Worm (Caenorhabditis elegans) whole organism, L2 larva: ENCODE results near the gene chtl-1.

Experiments
- C34F6.9 ChIP-seq: fragments of 150-350 bp; optimal IDR thresholded peaks from 2 replicates; lab custom pipeline; 2014; ENCODE audit warnings: missing biosample characterization, missing genetic modification characterization
- F13H6.1 ChIP-seq: sonication (generic microtip); optimal IDR thresholded peaks from 2 replicates; lab custom pipeline; 2016; ENCODE audit warnings: missing genetic modification characterization, missing compliant biosample characterization
- Y55F3AM.14 ChIP-seq: fragments of 200-800 bp; sonication (Bioruptor generic); optimal IDR thresholded peaks from 2 replicates; lab custom pipeline; 2018; ENCODE audit warnings: mild to moderate bottlenecking, missing genetic modification characterization, missing compliant biosample characterization
- ama-1 ChIP-seq: fragments of 150-350 bp; optimal IDR thresholded peaks from 2 replicates; lab custom pipeline; 2018; ENCODE audit warnings: inconsistent platforms
- ceh-16 ChIP-seq: fragments of 150-350 bp; optimal IDR thresholded peaks from 2 replicates; lab custom pipeline; 2014; ENCODE audit warnings: missing biosample characterization, missing genetic modification characterization
- crh-2 ChIP-seq: sonication (generic microtip); optimal IDR thresholded peaks from 2 replicates; lab custom pipeline; 2017; ENCODE audit warnings: missing biosample characterization, missing genetic modification characterization
- egl-27 ChIP-seq: sonication (generic microtip); optimal IDR thresholded peaks from 3 replicates; lab custom pipeline; 2017; ENCODE audit warnings: missing biosample characterization, missing genetic modification reagents, missing genetic modification characterization
- elt-1 ChIP-seq: fragments of 150-350 bp; optimal IDR thresholded peaks from 2 replicates; lab custom pipeline; 2014; ENCODE audit warnings: missing biosample characterization, missing genetic modification characterization
- elt-3 ChIP-seq: sonication (generic microtip); optimal IDR thresholded peaks from 2 replicates; lab custom pipeline; 2017; ENCODE audit warnings: missing biosample characterization, missing genetic modification characterization
- fos-1 ChIP-seq: fragments of 150-350 bp; optimal IDR thresholded peaks from 2 replicates; lab custom pipeline; 2014; ENCODE audit warnings: missing biosample characterization, missing genetic modification characterization
- lin-11 ChIP-seq: fragments of 150-350 bp; sonication (generic microtip); optimal IDR thresholded peaks from 2 replicates; lab custom pipeline; 2014; ENCODE audit warnings: missing biosample characterization, missing genetic modification characterization, inconsistent platforms, mixed read lengths
- lin-13 ChIP-seq: fragments of 150-350 bp; optimal IDR thresholded peaks from 2 replicates; lab custom pipeline; 2014; ENCODE audit warnings: missing biosample characterization, missing genetic modification reagents, missing genetic modification characterization
- mab-5 ChIP-seq: fragments of 150-350 bp; optimal IDR thresholded peaks from 2 replicates; lab custom pipeline; 2014; ENCODE audit warnings: missing biosample characterization, missing genetic modification characterization
- mbf-1 ChIP-seq: sonication (generic microtip); optimal IDR thresholded peaks from 2 replicates; lab custom pipeline; 2017; ENCODE audit warnings: missing biosample characterization, missing genetic modification characterization
- mdl-1 ChIP-seq, 2 experiments: fragments of 150-350 bp in 1 of 2; sonication (generic microtip) in 1 of 2; optimal IDR thresholded peaks; 2 replicates each; lab custom pipeline; 2017; ENCODE audit warnings: missing biosample characterization in 2 of 2, missing genetic modification characterization in 2 of 2
- nhr-10 ChIP-seq: sonication (generic microtip); optimal IDR thresholded peaks from 2 replicates; lab custom pipeline; 2017; ENCODE audit warnings: missing biosample characterization, missing genetic modification characterization
- nhr-11 ChIP-seq: fragments of 150-350 bp; optimal IDR thresholded peaks from 2 replicates; lab custom pipeline; 2014; ENCODE audit warnings: missing biosample characterization, missing genetic modification characterization
- nhr-12 ChIP-seq: fragments of 150-350 bp; optimal IDR thresholded peaks from 2 replicates; lab custom pipeline; 2014; ENCODE audit warnings: missing biosample characterization, missing genetic modification characterization
- nhr-129 ChIP-seq: fragments of 150-350 bp; optimal IDR thresholded peaks from 2 replicates; lab custom pipeline; 2014; ENCODE audit warnings: missing biosample characterization, missing genetic modification characterization
- nhr-21 ChIP-seq: fragments of 150-350 bp; optimal IDR thresholded peaks from 2 replicates; lab custom pipeline; 2014; ENCODE audit warnings: missing biosample characterization, missing genetic modification characterization
- nhr-23 ChIP-seq: fragments of 150-350 bp; optimal IDR thresholded peaks from 2 replicates; lab custom pipeline; 2014; ENCODE audit warnings: missing biosample characterization, missing genetic modification reagents, missing genetic modification characterization
- nhr-6 ChIP-seq: fragments of 150-350 bp; optimal IDR thresholded peaks from 2 replicates; lab custom pipeline; 2014; ENCODE audit warnings: missing biosample characterization, missing genetic modification characterization
- nhr-77 ChIP-seq: fragments of 150-350 bp; optimal IDR thresholded peaks from 2 replicates; lab custom pipeline; 2014; ENCODE audit warnings: missing biosample characterization, missing genetic modification characterization
- peb-1 ChIP-seq: fragments of 150-350 bp; optimal IDR thresholded peaks from 2 replicates; lab custom pipeline; 2014; ENCODE audit warnings: missing biosample characterization, missing genetic modification characterization
- sem-4 ChIP-seq: fragments of 150-350 bp; optimal IDR thresholded peaks from 2 replicates; lab custom pipeline; 2014; ENCODE audit warnings: missing biosample characterization, missing genetic modification reagents, missing genetic modification characterization
- skn-1 ChIP-seq: sonication (generic microtip); optimal IDR thresholded peaks from 2 replicates; lab custom pipeline; 2017; ENCODE audit warnings: missing biosample characterization, missing genetic modification characterization
- sma-3 ChIP-seq: sonication (generic microtip); optimal IDR thresholded peaks from 2 replicates; lab custom pipeline; 2016; ENCODE audit warnings: missing genetic modification reagents, missing genetic modification characterization, missing compliant biosample characterization
- snpc-4 ChIP-seq: fragments of 150-350 bp; optimal IDR thresholded peaks from 2 replicates; lab custom pipeline; 2014; ENCODE audit warnings: missing biosample characterization, missing genetic modification characterization
- unc-55 ChIP-seq: fragments of 150-350 bp; sonication (generic microtip); optimal IDR thresholded peaks from 3 replicates; lab custom pipeline; 2014; ENCODE audit warnings: missing biosample characterization, missing genetic modification reagents, missing genetic modification characterization
- zag-1 ChIP-seq: fragments of 150-350 bp; optimal IDR thresholded peaks from 2 replicates; lab custom pipeline; 2014; ENCODE audit warnings: missing biosample characterization, missing genetic modification characterization
- ztf-1 ChIP-seq: fragments of 200-800 bp; sonication (Bioruptor generic); conservative IDR thresholded peaks from 2 replicates; pipeline ENCODE4 v1.3.6; 2022; ENCODE audit warnings: missing genetic modification characterization, missing compliant biosample characterization
- ztf-11 ChIP-seq: sonication (generic microtip); optimal IDR thresholded peaks from 2 replicates; lab custom pipeline; 2017; ENCODE audit warnings: missing biosample characterization, missing genetic modification characterization

Gene chtl-1

DNA sequence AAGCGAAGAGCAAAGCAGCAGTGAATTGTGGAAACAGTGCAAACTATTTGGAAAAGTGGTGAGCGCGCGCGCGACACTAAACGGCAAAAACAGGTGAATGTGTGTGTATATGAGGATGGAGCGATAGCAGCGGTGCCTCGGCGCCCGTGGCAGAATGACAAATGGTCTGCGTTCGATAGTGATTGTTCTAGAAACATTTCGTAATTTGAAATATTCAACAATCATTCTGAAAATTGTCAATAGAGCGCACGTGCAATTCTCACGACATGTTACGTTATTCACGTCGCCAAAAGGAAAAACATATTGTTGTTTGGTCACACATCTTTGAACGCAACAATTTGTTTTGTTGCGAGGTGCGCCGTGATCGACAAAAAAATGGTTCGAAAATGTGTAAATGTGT lies 8.9 kb downstream of the chtl-1 start:
- TF ChIP-seq nhr-23 (tag; lab: Kevin White, UChicago) (no peak), nhr-21 (tag; lab: Kevin White, UChicago) (no peak), ama-1 (no peak), nhr-11 (tag; lab: Kevin White, UChicago) (no peak), snpc-4 (tag; lab: Kevin White, UChicago) (no peak), mbf-1 (tag; lab: Kevin White, UChicago) (no peak), F13H6.1 (tag; lab: Kevin White, UChicago) (peak; percentile 2), unc-55 (GFP tag; lab: Kevin White, UChicago) (no peak), nhr-6 (no peak), fos-1 (tag; lab: Kevin White, UChicago) (no peak), skn-1 (tag; lab: Kevin White, UChicago) (no peak), C34F6.9 (peak; percentile 9), mdl-1 (tag; optimal IDR thresholded peaks at IDR 0.05; lab: Kevin White, UChicago) (no peak), sma-3 (GFP tag; lab: Kevin White, UChicago) (no peak), nhr-77 (tag; lab: Kevin White, UChicago) (no peak), ztf-1 (GFP tag; lab: Robert Waterston, UW) (no peak), nhr-129 (tag; lab: Kevin White, UChicago) (peak; percentile 23), ztf-11 (tag; lab: Kevin White, UChicago) (no peak), crh-2 (tag; lab: Kevin White, UChicago) (peak; percentile 41), lin-13 (GFP tag; lab: Kevin White, UChicago) (no peak), peb-1 (tag; lab: Kevin White, UChicago) (no peak), egl-27 (tag; lab: Kevin White, UChicago) (no peak), nhr-10 (no peak), lin-11 (tag; lab: Kevin White, UChicago) (peak; percentile 7), Y55F3AM.14 (no peak), elt-1 (tag; lab: Kevin White, UChicago) (no peak)
- TF ChIP-seq, all 48 proteins: peak for 5

DNA sequence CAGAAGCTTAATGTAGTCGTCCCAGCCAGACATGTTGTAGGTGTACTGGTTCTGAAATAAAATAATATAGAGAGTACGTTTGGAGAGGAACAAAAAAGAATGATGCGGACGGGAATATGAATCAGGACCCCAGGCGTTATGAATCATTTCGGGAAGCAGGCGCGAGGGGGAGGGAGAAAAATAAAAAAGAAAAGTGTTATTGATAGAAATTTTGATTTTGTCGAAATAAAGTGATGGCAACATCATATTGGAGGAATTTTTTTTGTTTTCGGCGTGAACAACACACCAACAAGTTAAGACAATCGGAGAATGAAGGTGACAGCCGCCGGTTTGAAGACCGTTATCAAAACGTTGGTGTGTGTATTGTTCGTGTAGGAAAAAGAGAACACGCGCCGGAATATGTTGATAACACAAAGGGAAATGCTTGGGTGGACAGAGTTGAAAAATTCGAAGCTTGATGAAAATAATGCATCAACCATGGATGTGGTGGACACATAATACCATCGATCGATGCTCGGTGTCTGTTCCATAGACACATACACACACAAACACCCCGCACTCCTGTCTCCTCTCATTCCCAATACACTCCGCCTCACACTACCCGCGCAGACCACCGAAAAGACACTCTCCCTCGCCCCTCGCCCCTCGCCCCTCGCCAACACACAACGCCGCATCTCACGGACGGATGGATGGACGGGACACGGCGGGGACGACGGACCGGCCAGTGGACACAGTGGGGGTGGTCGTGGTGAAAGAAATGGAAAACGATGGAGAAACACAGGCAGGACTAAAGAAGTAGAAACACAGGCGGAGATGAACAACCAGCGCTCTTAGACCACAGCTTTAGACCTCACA lies 9.9 kb downstream of the chtl-1 start, which contains the start of gene pfn-2:
TSS of gene pfn-2 (minus strand) at position 51 of the 855 bp plus-strand sequence.
- TF ChIP-seq snpc-4 (tag; lab: Kevin White, UChicago), result peak; percentile 21
- TF ChIP-seq F13H6.1 (tag; lab: Kevin White, UChicago), result peak; percentile 29
- TF ChIP-seq crh-2 (tag; lab: Kevin White, UChicago), result peak; percentile 3
- TF ChIP-seq ztf-11 (tag; lab: Kevin White, UChicago), result no peak
- no peak for TF ChIP-seq ceh-16
- TF ChIP-seq sma-3 (GFP tag; lab: Kevin White, UChicago), result no peak
- TF ChIP-seq fos-1 (tag; lab: Kevin White, UChicago), result peak; percentile 16
- peak; percentile 44 for TF ChIP-seq unc-55 (GFP tag; lab: Kevin White, UChicago)
- TF ChIP-seq ztf-1 (GFP tag; lab: Robert Waterston, UW), result no peak
- no peak for TF ChIP-seq mab-5 (tag; lab: Kevin White, UChicago)
- TF ChIP-seq elt-3, result no peak
- no peak for TF ChIP-seq nhr-11 (tag; lab: Kevin White, UChicago)

- TF ChIP-seq nhr-12 (tag; lab: Kevin White, UChicago), result no peak
Measured at ce11 chrX:5348529-5349148, 15.5 kb downstream of the chtl-1 start, which contains the start of gene syx-3. syx-3 (plus strand) TSS chrX:5349098.

DNA sequence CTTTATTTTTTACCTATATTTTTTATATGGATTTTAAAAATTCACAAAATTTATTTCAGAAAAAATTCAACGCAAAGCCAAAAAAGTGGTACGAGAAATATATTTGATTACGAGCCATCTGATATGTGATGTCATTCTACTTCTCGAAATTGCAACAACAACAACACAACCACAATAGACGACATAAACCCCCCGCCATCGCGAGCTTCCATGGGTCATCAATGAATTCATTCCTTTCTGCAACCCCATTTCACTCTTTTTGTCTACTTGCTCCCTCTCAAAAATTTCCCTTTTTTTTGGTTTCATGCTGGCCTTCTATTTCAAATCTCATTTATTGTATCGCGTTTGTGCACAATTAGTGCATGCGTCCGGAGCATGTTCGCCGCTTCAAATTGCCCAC lies 16.3 kb downstream of the chtl-1 start:
- TF ChIP-seq sem-4 (tag; lab: Kevin White, UChicago) (no peak), zag-1 (tag; lab: Kevin White, UChicago) (peak; percentile 13)
- TF ChIP-seq, all 48 proteins: peak for 1

ce11 chrX:5346303-5346702 lies 17.8 kb downstream of the chtl-1 start:
- TF ChIP-seq egl-27 (tag; lab: Kevin White, UChicago) (no peak), fos-1 (tag; lab: Kevin White, UChicago) (peak; percentile 10), nhr-21 (tag; lab: Kevin White, UChicago) (no peak)
